Worm (Caenorhabditis elegans): Measurements from ENCODE around the gene sri-51.

DNA sequence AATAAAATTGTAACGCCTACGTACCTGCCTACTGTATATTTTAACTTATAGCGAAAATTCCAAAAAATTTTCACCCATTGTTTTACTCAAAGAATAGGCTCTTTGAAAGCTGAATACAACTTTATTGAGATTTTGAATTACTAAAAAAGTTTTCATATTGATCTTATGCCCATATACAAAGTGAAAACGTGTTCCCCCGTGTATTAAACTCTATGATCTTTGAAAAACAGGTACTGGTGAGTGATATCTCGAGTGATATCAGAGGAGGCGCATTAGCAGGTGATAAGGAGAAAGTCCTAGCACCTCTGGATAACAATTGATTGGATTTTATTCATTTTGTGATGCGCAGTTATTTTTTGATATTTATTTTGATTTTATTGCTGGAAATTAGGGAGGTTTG lies 41.3 kb upstream of the sri-51 start, which contains the start of gene C17F4.3:
- TF ChIP-seq flt-1 (GFP tag; IDR thresholded peaks at IDR 0.05) (no peak), tab-1 (GFP tag; IDR thresholded peaks at IDR 0.05) (no peak), med-1 (GFP tag; optimal IDR thresholded peaks at IDR 0.05; ENCODE audit: insufficient read depth) (no peak), ztf-29 (GFP tag; IDR thresholded peaks at IDR 0.05) (no peak), cog-1 (tag; optimal IDR thresholded peaks at IDR 0.05) (no peak), T22C8.4 (GFP tag; IDR thresholded peaks at IDR 0.05) (no peak), ref-1 (GFP tag; conservative IDR thresholded peaks at IDR 0.05) (no peak), klf-2 (GFP tag; conservative IDR thresholded peaks at IDR 0.05) (no peak)

Measured in whole organism, midembryonic.